Fruit fly (Drosophila melanogaster) whole organism, wandering third instar larva: ENCODE measurements around the gene CG17177.

Source experiments
- CrebA ChIP-seq: fragments of 200-800 bp; sonication (Bioruptor generic); optimal IDR thresholded peaks from 2 replicates; lab custom pipeline; 2016; ENCODE audit warnings: missing biosample characterization, mild to moderate bottlenecking, missing genetic modification characterization, borderline replicate concordance
- Dif ChIP-seq: fragments of 200-275, 200-300 bp; sonication (Bioruptor generic); optimal IDR thresholded peaks from 2 replicates; lab custom pipeline; 2018; ENCODE audit warnings: missing biosample characterization, missing genetic modification characterization; ENCODE audit not compliant: partially characterized antibody
- Rel ChIP-seq, 2 experiments: fragments of 200-800 bp; sonication (Bioruptor generic) in 1 of 2; optimal IDR thresholded peaks; 2 replicates in 1 of 2; 3 replicates in 1 of 2; lab custom pipeline; 2016 to 2019; ENCODE audit warnings: mild to moderate bottlenecking in 2 of 2, missing biosample characterization in 2 of 2, missing genetic modification characterization in 2 of 2, moderate library complexity in 1 of 2
- Sp1 ChIP-seq: fragments of 200-800 bp; sonication (Bioruptor generic); optimal IDR thresholded peaks from 3 replicates; lab custom pipeline; 2019; ENCODE audit warnings: missing biosample characterization, mild to moderate bottlenecking, missing genetic modification characterization, moderate library complexity
- h ChIP-seq: fragments of 200-800 bp; sonication (Bioruptor generic); optimal IDR thresholded peaks from 3 replicates; lab custom pipeline; 2016; ENCODE audit warnings: missing biosample characterization, mild to moderate bottlenecking, missing genetic modification characterization
- jim ChIP-seq: fragments of 175-275, 200-325 bp; sonication (Bioruptor generic); optimal IDR thresholded peaks from 2 replicates; lab custom pipeline; 2016; ENCODE audit warnings: missing biosample characterization, mild to moderate bottlenecking, missing genetic modification characterization
- lola ChIP-seq: fragments of >200 bp; optimal IDR thresholded peaks from 2 replicates; lab custom pipeline; 2017; ENCODE audit warnings: missing biosample characterization, missing genetic modification characterization
- psq ChIP-seq: fragments of 200-800 bp; sonication (Bioruptor generic); optimal IDR thresholded peaks from 3 replicates; lab custom pipeline; 2017; ENCODE audit warnings: missing biosample characterization, mild to moderate bottlenecking, missing genetic modification characterization, moderate library complexity
- woc ChIP-seq: sonication (Bioruptor generic); optimal IDR thresholded peaks from 2 replicates; lab custom pipeline; 2016; ENCODE audit warnings: missing biosample characterization, mild to moderate bottlenecking, missing genetic modification characterization

dm6 chr3L:14751056-14751671 lies 49.7 kb upstream of the CG17177 start:
- TF ChIP-seq woc (GFP tag; lab: Kevin White, UChicago) (no peak), Sp1 (no peak), Rel (GFP tag; optimal IDR thresholded peaks at IDR 0.05; lab: Kevin White, UChicago) (no peak), Rel (tag; optimal IDR thresholded peaks at IDR 0.05; lab: Kevin White, UChicago) (no peak), psq (GFP tag; lab: Kevin White, UChicago) (no peak), jim (GFP tag; lab: Kevin White, UChicago) (no peak), lola (GFP tag; lab: Kevin White, UChicago) (no peak), CrebA (GFP tag; lab: Kevin White, UChicago) (no peak), h (GFP tag; lab: Kevin White, UChicago) (no peak), Dif (GFP tag; lab: Kevin White, UChicago) (no peak)
